Fruit fly (Drosophila melanogaster) whole organism, embryonic: ENCODE results near the gene trv.

Experiments used
- Aef1 ChIP-seq: fragments of 200-800 bp; sonication (Bioruptor generic); IDR thresholded peaks from 3 replicates; pipeline ENCODE4 v1.3.6; 2022; ENCODE audit warnings: missing biosample characterization, missing genetic modification characterization
- CG10366 ChIP-seq: fragments of 200-800 bp; sonication (Bioruptor generic); IDR thresholded peaks from 2 replicates; pipeline ENCODE4 v1.3.6; 2022; ENCODE audit warnings: missing biosample characterization, missing genetic modification characterization
- CG11456 ChIP-seq: fragments of 200-800 bp; sonication (Bioruptor generic); IDR thresholded peaks from 3 replicates; pipeline ENCODE4 v1.3.6; 2022; ENCODE audit warnings: missing biosample characterization, missing genetic modification characterization
- CG11504 ChIP-seq: fragments of 200-800 bp; sonication (Bioruptor generic); optimal IDR thresholded peaks from 3 replicates; lab custom pipeline; 2019; ENCODE audit warnings: missing biosample characterization, mild to moderate bottlenecking, missing genetic modification characterization, moderate library complexity
- CG12391 ChIP-seq: fragments of 200-800 bp; sonication (Bioruptor generic); optimal IDR thresholded peaks from 3 replicates; lab custom pipeline; 2018; ENCODE audit warnings: missing biosample characterization, mild to moderate bottlenecking, missing genetic modification characterization, moderate library complexity
- CG12659 ChIP-seq: fragments of 200-800 bp; sonication (Bioruptor generic); optimal IDR thresholded peaks from 3 replicates; lab custom pipeline; 2017; ENCODE audit warnings: mild to moderate bottlenecking, missing biosample characterization, missing genetic modification reagents, missing genetic modification characterization
- CG13424 ChIP-seq: fragments of 200-800 bp; sonication (Bioruptor generic); optimal IDR thresholded peaks from 2 replicates; lab custom pipeline; 2019; ENCODE audit warnings: missing biosample characterization, mild to moderate bottlenecking, missing genetic modification characterization, moderate library complexity
- CG1603 ChIP-seq: fragments of 200-800 bp; sonication (Bioruptor generic); optimal IDR thresholded peaks from 2 replicates; lab custom pipeline; 2019; ENCODE audit warnings: missing biosample characterization, mild to moderate bottlenecking, missing genetic modification characterization, moderate library complexity
- CG16815 ChIP-seq: fragments of 200-800 bp; sonication (Bioruptor generic); optimal IDR thresholded peaks from 3 replicates; lab custom pipeline; 2017; ENCODE audit warnings: missing biosample characterization, mild to moderate bottlenecking, missing genetic modification characterization
- CG17829 ChIP-seq: fragments of 200-800 bp; optimal IDR thresholded peaks from 2 replicates; lab custom pipeline; 2019; ENCODE audit warnings: missing biosample characterization, mild to moderate bottlenecking, missing genetic modification characterization, moderate library complexity
- CG17912 ChIP-seq: fragments of 200-800 bp; sonication (Bioruptor generic); optimal IDR thresholded peaks from 2 replicates; lab custom pipeline; 2018; ENCODE audit warnings: missing biosample characterization, mild to moderate bottlenecking, missing genetic modification characterization
- CG18262 ChIP-seq: fragments of 200-800 bp; optimal IDR thresholded peaks from 3 replicates; lab custom pipeline; 2019; ENCODE audit warnings: missing biosample characterization, mild to moderate bottlenecking, missing genetic modification characterization, moderate library complexity
- CG18599 ChIP-seq: fragments of 200-800 bp; sonication (Bioruptor generic); optimal IDR thresholded peaks from 3 replicates; lab custom pipeline; 2017; ENCODE audit warnings: missing biosample characterization, missing genetic modification characterization, mild to moderate bottlenecking, moderate library complexity, missing genetic modification reagents
- CG18619 ChIP-seq: fragments of 200-800 bp; sonication (Bioruptor generic); optimal IDR thresholded peaks from 3 replicates; lab custom pipeline; 2017; ENCODE audit warnings: missing biosample characterization, mild to moderate bottlenecking, missing genetic modification characterization
- CG32532 ChIP-seq: fragments of 200-800 bp; sonication (Bioruptor generic); IDR thresholded peaks from 2 replicates; pipeline ENCODE4 v1.3.6; 2022; ENCODE audit warnings: missing biosample characterization, missing genetic modification characterization
- CG4707 ChIP-seq: fragments of 200-800 bp; sonication (Bioruptor generic); optimal IDR thresholded peaks from 2 replicates; lab custom pipeline; 2018; ENCODE audit warnings: missing biosample characterization, mild to moderate bottlenecking, missing genetic modification characterization, moderate library complexity
- CG4820 ChIP-seq: fragments of 200-800 bp; sonication (Bioruptor generic); optimal IDR thresholded peaks from 3 replicates; lab custom pipeline; 2016; ENCODE audit warnings: missing biosample characterization, missing genetic modification characterization
- CG5953 ChIP-seq: fragments of 200-800 bp; sonication (Bioruptor generic); IDR thresholded peaks from 2 replicates; pipeline ENCODE4 v1.3.6; 2022; ENCODE audit warnings: missing biosample characterization, missing genetic modification characterization
- CG8924 ChIP-seq: fragments of 200-800 bp; optimal IDR thresholded peaks from 3 replicates; lab custom pipeline; 2019; ENCODE audit warnings: missing biosample characterization, mild to moderate bottlenecking, missing genetic modification characterization, moderate library complexity
- CG9437 ChIP-seq: fragments of 200-800 bp; sonication (Bioruptor generic); optimal IDR thresholded peaks from 2 replicates; lab custom pipeline; 2018; ENCODE audit warnings: missing biosample characterization, mild to moderate bottlenecking, missing genetic modification characterization
- CG9876 ChIP-seq: fragments of 200-800 bp; sonication (Bioruptor generic); optimal IDR thresholded peaks from 2 replicates; lab custom pipeline; 2016; ENCODE audit warnings: missing biosample characterization, missing genetic modification characterization
- CG9932 ChIP-seq: fragments of 200-800 bp; sonication (Bioruptor generic); IDR thresholded peaks from 2 replicates; pipeline ENCODE4 v1.3.6; 2022; ENCODE audit warnings: missing biosample characterization, missing genetic modification characterization
- CTCF ChIP-seq: fragments of 200-800 bp; sonication (Bioruptor generic); optimal IDR thresholded peaks from 2 replicates; lab custom pipeline; 2017; ENCODE audit warnings: missing biosample characterization, mild to moderate bottlenecking, missing genetic modification characterization, moderate library complexity
- Camta ChIP-seq: fragments of 200-800 bp; sonication (Bioruptor generic); optimal IDR thresholded peaks from 2 replicates; lab custom pipeline; 2016; ENCODE audit warnings: missing biosample characterization, missing genetic modification characterization
- Dbx ChIP-seq: fragments of 200-800 bp; sonication (Bioruptor generic); IDR thresholded peaks from 3 replicates; pipeline ENCODE4 v1.3.6; 2022; ENCODE audit warnings: missing biosample characterization, missing genetic modification characterization
- Dek ChIP-seq: fragments of 200-800 bp; sonication (Bioruptor generic); optimal IDR thresholded peaks from 3 replicates; lab custom pipeline; 2019; ENCODE audit warnings: missing biosample characterization, mild to moderate bottlenecking, missing genetic modification characterization, moderate library complexity
- Drgx ChIP-seq: fragments of 200-800 bp; sonication (Bioruptor generic); IDR thresholded peaks from 2 replicates; pipeline ENCODE4 v1.3.6; 2022; ENCODE audit warnings: missing biosample characterization, missing genetic modification characterization
- E2f1 ChIP-seq: fragments of 200-800 bp; sonication (Bioruptor generic); IDR thresholded peaks from 2 replicates; pipeline ENCODE4 v1.3.6; 2022; ENCODE audit warnings: missing biosample characterization, missing genetic modification characterization
- HHEX ChIP-seq: fragments of 200-800 bp; sonication (Bioruptor generic); optimal IDR thresholded peaks from 3 replicates; lab custom pipeline; 2017; ENCODE audit warnings: missing biosample characterization, mild to moderate bottlenecking, missing genetic modification characterization, missing genetic modification reagents
- HLH3B ChIP-seq: fragments of 200-800 bp; sonication (Bioruptor generic); IDR thresholded peaks from 2 replicates; pipeline ENCODE4 v1.3.6; 2022; ENCODE audit warnings: missing biosample characterization, missing genetic modification characterization
- Hsf ChIP-seq: fragments of 200-800 bp; sonication (Bioruptor generic); optimal IDR thresholded peaks from 3 replicates; lab custom pipeline; 2016; ENCODE audit warnings: missing biosample characterization, missing genetic modification characterization
- Myb ChIP-seq: fragments of 200-800 bp; sonication (Bioruptor generic); optimal IDR thresholded peaks from 2 replicates; lab custom pipeline; 2016; ENCODE audit warnings: missing biosample characterization, missing genetic modification characterization
- Six4 ChIP-seq: fragments of 200-800 bp; sonication (Bioruptor generic); optimal IDR thresholded peaks from 2 replicates; lab custom pipeline; 2016; ENCODE audit warnings: missing biosample characterization, missing genetic modification characterization
- Taf1 ChIP-seq: fragments of 200-800 bp; sonication (Bioruptor generic); IDR thresholded peaks from 2 replicates; pipeline ENCODE4 v1.3.6; 2022; ENCODE audit warnings: missing biosample characterization, missing genetic modification characterization
- cg ChIP-seq: fragments of 200-800 bp; sonication (Bioruptor generic); optimal IDR thresholded peaks from 3 replicates; lab custom pipeline; 2019; ENCODE audit warnings: missing biosample characterization, mild to moderate bottlenecking, missing genetic modification characterization, moderate library complexity
- chif ChIP-seq, 2 experiments: fragments of 200-800 bp; sonication (Bioruptor generic); optimal IDR thresholded peaks; 3 replicates each; lab custom pipeline; 2016; ENCODE audit warnings: missing biosample characterization in 2 of 2, missing genetic modification characterization in 2 of 2
- crc ChIP-seq: fragments of 200-800 bp; sonication (Bioruptor generic); optimal IDR thresholded peaks from 2 replicates; lab custom pipeline; 2016; ENCODE audit warnings: missing biosample characterization, missing genetic modification characterization
- fd96Cb ChIP-seq: fragments of 200-800 bp; sonication (Bioruptor generic); optimal IDR thresholded peaks from 2 replicates; lab custom pipeline; 2018; ENCODE audit warnings: missing biosample characterization, mild to moderate bottlenecking, missing genetic modification characterization, moderate library complexity
- ftz-f1 ChIP-seq: fragments of 200-800 bp; sonication (Bioruptor generic); optimal IDR thresholded peaks from 2 replicates; lab custom pipeline; 2016; ENCODE audit warnings: missing biosample characterization, missing genetic modification characterization
- gsb ChIP-seq: fragments of 200-800 bp; sonication (Bioruptor generic); IDR thresholded peaks from 2 replicates; pipeline ENCODE4 v1.3.6; 2022; ENCODE audit warnings: missing biosample characterization, missing genetic modification characterization
- klu ChIP-seq: fragments of 200-800 bp; sonication (Bioruptor generic); IDR thresholded peaks from 2 replicates; pipeline ENCODE4 v1.3.6; 2022; ENCODE audit warnings: missing biosample characterization, missing genetic modification characterization
- nerfin-1 ChIP-seq: fragments of 200-800 bp; sonication (Bioruptor generic); optimal IDR thresholded peaks from 3 replicates; lab custom pipeline; 2019; ENCODE audit warnings: missing biosample characterization, mild to moderate bottlenecking, missing genetic modification characterization, moderate library complexity
- org-1 ChIP-seq: fragments of 200-800 bp; sonication (Bioruptor generic); optimal IDR thresholded peaks from 2 replicates; lab custom pipeline; 2017; ENCODE audit warnings: missing biosample characterization, missing genetic modification characterization
- pros ChIP-seq: fragments of 200-800 bp; sonication (Bioruptor generic); optimal IDR thresholded peaks from 3 replicates; lab custom pipeline; 2019; ENCODE audit warnings: missing biosample characterization, mild to moderate bottlenecking, missing genetic modification characterization, moderate library complexity
- ranshi ChIP-seq: fragments of 200-800 bp; sonication (Bioruptor generic); IDR thresholded peaks from 2 replicates; pipeline ENCODE4 v1.3.6; 2022; ENCODE audit warnings: missing biosample characterization, missing genetic modification characterization
- sisA ChIP-seq: fragments of 200-800 bp; sonication (Bioruptor generic); IDR thresholded peaks from 2 replicates; pipeline ENCODE4 v1.3.6; 2022; ENCODE audit warnings: missing biosample characterization, missing genetic modification characterization
- tin ChIP-seq: fragments of 200-800 bp; sonication (Bioruptor generic); optimal IDR thresholded peaks from 3 replicates; lab custom pipeline; 2016; ENCODE audit warnings: missing biosample characterization, missing genetic modification characterization
- toy ChIP-seq: fragments of 200-800 bp; sonication (Bioruptor generic); IDR thresholded peaks from 2 replicates; pipeline ENCODE4 v1.3.6; 2022; ENCODE audit warnings: missing biosample characterization, missing genetic modification characterization
- vvl ChIP-seq: fragments of 200-800 bp; sonication (Bioruptor generic); IDR thresholded peaks from 2 replicates; pipeline ENCODE4 v1.3.6; 2022; ENCODE audit warnings: missing biosample characterization, missing genetic modification characterization
- wor ChIP-seq: fragments of 200-800 bp; sonication (Bioruptor generic); IDR thresholded peaks from 2 replicates; pipeline ENCODE4 v1.3.6; 2022; ENCODE audit warnings: missing biosample characterization, missing genetic modification characterization

Gene trv

dm6 chr3R:27988647-27989430 lies 37.6 kb upstream of the trv start (continued):
- TF ChIP-seq CG13424 (tag; lab: Kevin White, UChicago) (peak; percentile 18), CG11504 (tag; lab: Kevin White, UChicago) (peak; percentile 54), crc (no peak), CG32532 (peak; percentile 71), ranshi (GFP tag; lab: Robert Waterston, UW) (peak; percentile 11; the same call in 1 of the 2 replicates), CG11456 (GFP tag; lab: Robert Waterston, UW) (0 out of 3 replicates have a peak, but pooled peaks have one; percentile 62), Camta (GFP tag; lab: Kevin White, UChicago) (peak; percentile 9), CG12659 (GFP tag; lab: Kevin White, UChicago) (peak; percentile 27), Dek (no peak), CG18619 (GFP tag; lab: Kevin White, UChicago) (peak; percentile 57), CG4820 (GFP tag; lab: Kevin White, UChicago) (peak; percentile 11), gsb (GFP tag; lab: Robert Waterston, UW) (0 out of 2 replicates have a peak, but pooled peaks have one; percentile 37), Myb (GFP tag; lab: Kevin White, UChicago) (peak; percentile 23), klu (GFP tag; lab: Robert Waterston, UW) (no peak), cg (no peak), CG4707 (GFP tag; lab: Kevin White, UChicago) (peak; percentile 80), CG18599 (GFP tag; lab: Kevin White, UChicago) (peak; percentile 15), CG10366 (peak; percentile 59), fd96Cb (tag; lab: Kevin White, UChicago) (peak; percentile 31), CG8924 (tag; lab: Kevin White, UChicago) (peak; percentile 24), CG9932 (GFP tag; lab: Robert Waterston, UW) (peak; percentile 69), Drgx (GFP tag; lab: Robert Waterston, UW) (peak; percentile 46), CG16815 (GFP tag; lab: Kevin White, UChicago) (peak; percentile 31), CTCF (GFP tag; lab: Kevin White, UChicago) (peak; percentile 56), Taf1 (GFP tag; lab: Robert Waterston, UW) (peak; percentile 38; the same call in 1 of the 2 replicates), CG5953 (peak; percentile 47; the same call in 1 of the 2 replicates), nerfin-1 (tag; lab: Kevin White, UChicago) (peak; percentile 4), Six4 (GFP tag; lab: Kevin White, UChicago) (peak; percentile 37), tin (GFP tag; lab: Kevin White, UChicago) (peak; percentile 12), sisA (peak; percentile 48), Aef1 (GFP tag; lab: Robert Waterston, UW) (peak; percentile 29; the same call in 1 of the 3 replicates), toy (no peak), CG17912 (GFP tag; lab: Kevin White, UChicago) (no peak), CG9437 (GFP tag; lab: Kevin White, UChicago) (peak; percentile 65), wor (no peak), ftz-f1 (GFP tag; lab: Kevin White, UChicago) (no peak), CG17829 (tag; lab: Kevin White, UChicago) (no peak), CG9876 (GFP tag; lab: Kevin White, UChicago) (peak; percentile 45), CG1603 (tag; lab: Kevin White, UChicago) (peak; percentile 47), Dbx (peak; percentile 61; the same call in 1 of the 3 replicates), HHEX (GFP tag; lab: Kevin White, UChicago) (peak; percentile 35), chif (GFP tag; optimal IDR thresholded peaks at IDR 0.05; lab: Kevin White, UChicago) (peak in 1 of 2 experiments; percentile 53), E2f1 (GFP tag; lab: Robert Waterston, UW) (no peak), org-1 (GFP tag; lab: Kevin White, UChicago) (peak; percentile 32), HLH3B (peak; percentile 69), Hsf (GFP tag; lab: Kevin White, UChicago) (peak; percentile 15), vvl (GFP tag; lab: Robert Waterston, UW) (peak; percentile 72), CG12391 (tag; lab: Kevin White, UChicago) (peak; percentile 20), pros (GFP tag; lab: Kevin White, UChicago) (no peak), CG18262 (tag; lab: Kevin White, UChicago) (peak; percentile 58)
